Fruit fly (Drosophila melanogaster) whole organism, larva: ENCODE results near the gene ast.

Experiments used
- noc ChIP-seq: fragments of 200-800 bp; sonication (Bioruptor generic); optimal IDR thresholded peaks from 3 replicates; lab custom pipeline; 2019; ENCODE audit warnings: missing biosample characterization, mild to moderate bottlenecking, missing genetic modification characterization, moderate library complexity

Gene ast

DNA sequence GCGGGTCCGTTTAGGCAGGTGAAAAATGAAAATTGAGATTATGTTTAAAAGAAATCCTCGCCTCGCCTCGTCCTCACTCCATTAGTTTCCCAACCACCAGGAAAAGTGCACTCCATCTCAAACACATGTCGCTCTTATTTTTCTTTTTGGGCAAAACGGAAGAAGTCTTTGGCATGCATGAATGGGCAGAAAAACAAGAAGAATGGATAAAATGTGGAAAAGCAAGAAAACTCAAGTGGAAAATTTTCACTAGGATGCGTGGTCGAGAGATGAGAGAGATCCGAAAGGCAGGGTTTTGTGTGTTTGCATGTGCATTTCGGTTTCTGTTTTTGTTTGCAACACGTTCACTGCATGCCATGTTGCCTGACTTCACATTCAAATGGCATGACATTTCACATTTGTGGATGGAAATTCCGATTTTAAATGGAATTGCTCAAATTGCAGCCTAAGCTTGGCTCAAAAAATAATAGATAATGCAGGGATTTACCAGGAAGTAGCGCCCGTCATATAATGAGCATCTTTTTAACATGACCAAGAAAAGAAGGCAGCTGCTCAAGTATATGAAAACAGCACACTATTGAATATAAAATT lies 9.1 kb upstream of the ast start:
- TF ChIP-seq noc (tag; lab: Kevin White, UChicago) = no peak

- TF ChIP-seq noc (tag; lab: Kevin White, UChicago) = no peak
Measured at dm6 chr2L:1069475-1069874, 8.3 kb upstream of the ast start.

- no peak for TF ChIP-seq noc (tag; lab: Kevin White, UChicago)
Measured at dm6 chr2L:1070332-1070731, 7.4 kb upstream of the ast start.

- peak; percentile 24 for TF ChIP-seq noc (tag; lab: Kevin White, UChicago)
Measured at dm6 chr2L:1070941-1071340, 6.8 kb upstream of the ast start.

dm6 chr2L:1072184-1072583 lies 5.6 kb upstream of the ast start:
- peak; percentile 47 for TF ChIP-seq noc (tag; lab: Kevin White, UChicago)

DNA sequence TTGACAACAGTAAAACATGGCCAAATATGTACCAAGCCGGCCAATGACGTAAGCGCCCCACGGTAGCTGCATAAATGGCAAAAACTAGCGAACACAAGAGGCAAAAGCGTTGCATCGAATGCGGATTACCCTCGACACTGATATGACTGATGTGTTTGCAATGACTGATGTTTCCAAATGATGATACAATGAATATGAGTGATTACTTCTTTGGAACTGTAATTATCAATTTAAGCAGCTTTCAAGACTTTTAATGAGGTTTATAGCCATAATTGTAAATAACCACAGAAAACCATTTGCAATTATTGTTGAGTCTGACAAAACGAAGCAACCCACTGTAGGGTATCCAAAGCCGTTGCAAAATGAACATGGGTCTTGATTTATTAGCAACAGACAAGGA lies 4.2 kb upstream of the ast start:
- TF ChIP-seq noc (tag; lab: Kevin White, UChicago) = peak; percentile 35

dm6 chr2L:1074180-1074864 lies 3.4 kb upstream of the ast start:
- TF ChIP-seq noc (tag; lab: Kevin White, UChicago) = peak; percentile 54

DNA sequence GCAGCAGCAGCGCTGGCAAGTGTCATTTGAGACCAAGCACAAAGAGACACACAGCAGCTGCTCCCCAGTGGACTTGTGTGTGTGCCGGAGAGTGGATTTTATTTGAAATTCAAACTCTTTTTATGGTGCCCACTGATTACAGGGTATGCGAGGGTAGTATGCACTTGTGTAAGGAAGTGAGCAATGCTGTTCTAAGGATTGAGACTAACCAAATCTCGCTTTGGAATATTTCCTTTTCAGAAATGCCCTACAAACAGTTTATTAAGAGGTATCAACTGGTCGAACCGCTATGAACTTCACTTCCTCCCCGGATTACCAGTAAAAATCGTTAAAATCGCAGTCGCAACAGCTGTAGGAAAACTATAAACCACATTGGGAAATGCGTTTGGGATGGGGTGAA lies 2.0 kb upstream of the ast start:
- TF ChIP-seq noc (tag; lab: Kevin White, UChicago) = no peak

- no peak for TF ChIP-seq noc (tag; lab: Kevin White, UChicago)
Measured at dm6 chr2L:1077053-1077452, 695 bp upstream of the ast start.

dm6 chr2L:1080802-1081464 lies 3.2 kb downstream of the ast start, which contains the start of gene Atg4a:
TSS of gene Atg4a (plus strand) at chr2L:1080911.
- TF ChIP-seq noc (tag; lab: Kevin White, UChicago) = no peak

DNA sequence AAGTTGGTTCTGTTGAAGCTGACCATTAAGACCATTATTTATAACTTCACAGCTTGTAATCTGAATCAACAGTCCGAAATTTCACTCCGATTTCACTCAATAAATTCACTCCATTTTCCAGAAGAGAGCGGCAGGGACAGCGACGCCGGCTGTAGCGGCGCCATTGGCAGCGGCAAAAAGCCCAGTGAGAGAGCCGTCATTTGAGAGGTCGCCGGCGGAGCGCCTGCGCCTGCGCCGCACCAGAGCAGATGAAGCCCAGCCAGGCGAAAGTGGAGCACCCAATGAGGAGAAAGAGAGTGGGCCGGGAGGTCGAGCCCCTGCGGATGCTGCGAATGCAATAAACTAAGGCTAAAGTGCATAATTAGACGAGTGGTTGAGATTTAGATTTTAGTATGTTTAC lies 4.9 kb downstream of the ast start:
- no peak for TF ChIP-seq noc (tag; lab: Kevin White, UChicago)

dm6 chr2L:1086312-1086906 lies 8.7 kb downstream of the ast start:
- TF ChIP-seq noc (tag; lab: Kevin White, UChicago) = no peak

- TF ChIP-seq noc (tag; lab: Kevin White, UChicago) = no peak
Measured at dm6 chr2L:1091675-1092074, 13.9 kb downstream of the ast start.

- peak; percentile 10 for TF ChIP-seq noc (tag; lab: Kevin White, UChicago)
Measured at dm6 chr2L:1094724-1095123, 17.0 kb downstream of the ast start.

- TF ChIP-seq noc (tag; lab: Kevin White, UChicago) = no peak
Measured at dm6 chr2L:1095450-1095849, 17.7 kb downstream of the ast start.

DNA sequence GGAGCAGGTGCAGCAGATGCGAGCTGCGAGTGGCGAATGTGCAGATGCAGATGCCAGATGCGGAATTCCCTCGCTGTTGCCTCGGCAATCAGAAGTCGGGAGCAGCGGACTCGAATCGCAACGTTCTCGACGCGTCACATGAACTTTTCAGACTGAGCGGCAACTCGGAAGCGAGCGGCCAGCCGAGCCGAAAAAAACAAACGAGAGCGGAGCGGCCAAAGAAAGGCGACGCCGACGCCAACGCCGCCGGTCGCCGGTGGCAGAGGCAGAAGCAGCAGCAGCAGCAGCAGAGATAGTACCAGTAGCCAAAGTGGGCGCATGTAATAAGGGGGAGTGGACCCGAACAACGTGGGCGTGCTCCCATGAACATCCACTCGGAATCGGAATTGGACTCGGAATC lies 24.6 kb downstream of the ast start, which contains the start of gene CG4629:
Gene CG4629, minus strand, starts transcription at position 156 of the 400 bp plus-strand sequence.
- TF ChIP-seq noc (tag; lab: Kevin White, UChicago) = no peak
